Fruit fly (Drosophila melanogaster) S2 (cell line): Measurements from ENCODE around the gene Cerk.
A peak's percentile ranks its signal among the peaks of the same experiment; 100 is the strongest.

ENCODE experiments used
- CG8478 ChIP-seq: fragments of >200 bp; optimal IDR thresholded peaks from 2 replicates; lab custom pipeline; 2018
- CTCF ChIP-seq, 2 experiments: fragments of >200 bp; optimal IDR thresholded peaks; 2 replicates each; lab custom pipeline; 2018

Gene Cerk

dm6 chr3R:5368170-5368781, at the start of gene Cerk:
TSS of gene Cerk (minus strand) at chr3R:5368306.
- no peak for TF ChIP-seq CG8478 (lab: Kevin White, UChicago)
- peak; percentile 20 to 22 for TF ChIP-seq CTCF (optimal IDR thresholded peaks at IDR 0.05; lab: Kevin White, UChicago)

dm6 chr3R:5414147-5414748, 46.1 kb upstream of the Cerk start, which contains the start of gene CG14669:
TSS of gene CG14669 (plus strand) at chr3R:5414527.
- TF ChIP-seq CTCF (optimal IDR thresholded peaks at IDR 0.05; lab: Kevin White, UChicago) (no peak), CG8478 (lab: Kevin White, UChicago) (no peak)

dm6 chr3R:5412987-5413386, 44.9 kb upstream of the Cerk start:
- TF ChIP-seq CG8478 (lab: Kevin White, UChicago) (no peak), CTCF (optimal IDR thresholded peaks at IDR 0.05; lab: Kevin White, UChicago) (no peak)

dm6 chr3R:5412306-5412705, 44.2 kb upstream of the Cerk start, which contains the start of gene Orco:
TSS of gene Orco (minus strand) at chr3R:5412406.
- TF ChIP-seq CTCF (optimal IDR thresholded peaks at IDR 0.05; lab: Kevin White, UChicago) (no peak), CG8478 (lab: Kevin White, UChicago) (no peak)

dm6 chr3R:5403963-5404362, 35.9 kb upstream of the Cerk start, which contains the start of gene CG2663:
TSS of gene CG2663 (minus strand) at chr3R:5404135.
- TF ChIP-seq CG8478 (lab: Kevin White, UChicago) (no peak), CTCF (optimal IDR thresholded peaks at IDR 0.05; lab: Kevin White, UChicago) (no peak)

- TF ChIP-seq CG8478 (lab: Kevin White, UChicago) (no peak), CTCF (optimal IDR thresholded peaks at IDR 0.05; lab: Kevin White, UChicago) (no peak)
These were observed 31.0 kb upstream of the Cerk start, which contains the start of gene Or83a for dm6 chr3R:5399096-5399495. TSS of gene Or83a (minus strand) at chr3R:5399196.

dm6 chr3R:5395210-5395609, 27.1 kb upstream of the Cerk start:
- TF ChIP-seq CG8478 (lab: Kevin White, UChicago) (no peak), CTCF (optimal IDR thresholded peaks at IDR 0.05; lab: Kevin White, UChicago) (no peak)

dm6 chr3R:5393742-5394391, 25.8 kb upstream of the Cerk start, which contains the start of gene CG1172:
TSS of gene CG1172 (plus strand) at chr3R:5393922.
- TF ChIP-seq CG8478 (lab: Kevin White, UChicago) (no peak), CTCF (optimal IDR thresholded peaks at IDR 0.05; lab: Kevin White, UChicago) (no peak)

- TF ChIP-seq CTCF (optimal IDR thresholded peaks at IDR 0.05; lab: Kevin White, UChicago): no peak
- no peak for TF ChIP-seq CG8478 (lab: Kevin White, UChicago)
These were observed 24.5 kb upstream of the Cerk start, which contains the start of gene kkv for dm6 chr3R:5392621-5393020. TSS of gene kkv (minus strand) at chr3R:5392866.

- TF ChIP-seq CTCF (optimal IDR thresholded peaks at IDR 0.05; lab: Kevin White, UChicago) (no peak), CG8478 (lab: Kevin White, UChicago) (no peak)
These were observed 23.9 kb upstream of the Cerk start for dm6 chr3R:5392033-5392432.

dm6 chr3R:5390095-5390663, 22.1 kb upstream of the Cerk start:
- TF ChIP-seq CTCF (optimal IDR thresholded peaks at IDR 0.05; lab: Kevin White, UChicago) (no peak), CG8478 (lab: Kevin White, UChicago) (no peak)

dm6 chr3R:5389435-5389834, 21.3 kb upstream of the Cerk start:
- TF ChIP-seq CTCF (optimal IDR thresholded peaks at IDR 0.05; lab: Kevin White, UChicago) (no peak), CG8478 (lab: Kevin White, UChicago) (no peak)

dm6 chr3R:5389034-5389433, 20.9 kb upstream of the Cerk start:
- no peak for TF ChIP-seq CG8478 (lab: Kevin White, UChicago)
- TF ChIP-seq CTCF (optimal IDR thresholded peaks at IDR 0.05; lab: Kevin White, UChicago): no peak

dm6 chr3R:5387996-5388395, 19.9 kb upstream of the Cerk start:
- no peak for TF ChIP-seq CG8478 (lab: Kevin White, UChicago)
- TF ChIP-seq CTCF (optimal IDR thresholded peaks at IDR 0.05; lab: Kevin White, UChicago): no peak

dm6 chr3R:5387564-5387963, 19.5 kb upstream of the Cerk start, which contains the start of gene CG14668:
TSS of gene CG14668 (minus strand) at chr3R:5387664.
- TF ChIP-seq CTCF (optimal IDR thresholded peaks at IDR 0.05; lab: Kevin White, UChicago) (no peak), CG8478 (lab: Kevin White, UChicago) (no peak)
